Fruit fly (Drosophila melanogaster) whole organism, pupa: ENCODE results near the gene Cbl.

Experiments used
- CG10348 ChIP-seq: fragments of 200-800 bp; sonication (Bioruptor generic); IDR thresholded peaks from 2 replicates; pipeline ENCODE4 v1.3.6; 2022; ENCODE audit warnings: missing biosample characterization, missing genetic modification characterization
- CG12605 ChIP-seq: fragments of 200-800 bp; sonication (Bioruptor generic); IDR thresholded peaks from 2 replicates; pipeline ENCODE4 v1.3.6; 2022; ENCODE audit warnings: missing biosample characterization, missing genetic modification characterization
- CG14655 ChIP-seq: fragments of 200-800 bp; sonication (Bioruptor generic); optimal IDR thresholded peaks from 3 replicates; lab custom pipeline; 2017; ENCODE audit warnings: mild to moderate bottlenecking, missing biosample characterization, missing genetic modification reagents, missing genetic modification characterization
- CG34367 ChIP-seq: fragments of 200-800 bp; sonication (Bioruptor generic); optimal IDR thresholded peaks from 2 replicates; lab custom pipeline; 2018; ENCODE audit warnings: missing biosample characterization, mild to moderate bottlenecking, missing genetic modification characterization
- CG9948 ChIP-seq: fragments of 200-800 bp; sonication (Bioruptor generic); optimal IDR thresholded peaks from 2 replicates; lab custom pipeline; 2018; ENCODE audit warnings: missing biosample characterization, mild to moderate bottlenecking, missing genetic modification characterization, moderate library complexity
- Ets98B ChIP-seq: fragments of 200-800 bp; sonication (Bioruptor generic); IDR thresholded peaks from 2 replicates; pipeline ENCODE4 v1.3.6; 2022; ENCODE audit warnings: missing biosample characterization, missing genetic modification characterization
- Pif1A ChIP-seq: fragments of 200-800 bp; sonication (Bioruptor generic); optimal IDR thresholded peaks from 3 replicates; lab custom pipeline; 2016; ENCODE audit warnings: missing biosample characterization, missing genetic modification characterization
- Snoo ChIP-seq: fragments of 200-800 bp; sonication (Bioruptor generic); optimal IDR thresholded peaks from 3 replicates; lab custom pipeline; 2017; ENCODE audit warnings: missing biosample characterization, mild to moderate bottlenecking, missing genetic modification characterization, inconsistent platforms
- fd96Ca ChIP-seq: fragments of 200-800 bp; sonication (Bioruptor generic); IDR thresholded peaks from 3 replicates; pipeline ENCODE4 v1.3.6; 2022; ENCODE audit warnings: missing biosample characterization, missing genetic modification characterization
- gl ChIP-seq: fragments of 200-800 bp; sonication (Bioruptor generic); optimal IDR thresholded peaks from 2 replicates; lab custom pipeline; 2018; ENCODE audit warnings: missing biosample characterization, mild to moderate bottlenecking, missing genetic modification characterization

dm6 chr3L:8383968-8384367 lies 40.8 kb upstream of the Cbl start:
- TF ChIP-seq Snoo (no peak), fd96Ca (GFP tag; lab: Robert Waterston, UW) (peak; percentile 30; the same call in 1 of the 3 replicates), Ets98B (0 out of 2 replicates have a peak, but pooled peaks have one; percentile 14), gl (tag; lab: Kevin White, UChicago) (no peak), Pif1A (GFP tag; lab: Kevin White, UChicago) (peak; percentile 43), CG12605 (GFP tag; lab: Robert Waterston, UW) (no peak), CG9948 (tag; lab: Kevin White, UChicago) (no peak), CG10348 (0 out of 2 replicates have a peak, but pooled peaks have one; percentile 13), CG34367 (tag; lab: Kevin White, UChicago) (no peak), CG14655 (GFP tag; lab: Kevin White, UChicago) (peak; percentile 21)
